Worm (Caenorhabditis elegans): Measurements from ENCODE around the gene sds-22.

DNA sequence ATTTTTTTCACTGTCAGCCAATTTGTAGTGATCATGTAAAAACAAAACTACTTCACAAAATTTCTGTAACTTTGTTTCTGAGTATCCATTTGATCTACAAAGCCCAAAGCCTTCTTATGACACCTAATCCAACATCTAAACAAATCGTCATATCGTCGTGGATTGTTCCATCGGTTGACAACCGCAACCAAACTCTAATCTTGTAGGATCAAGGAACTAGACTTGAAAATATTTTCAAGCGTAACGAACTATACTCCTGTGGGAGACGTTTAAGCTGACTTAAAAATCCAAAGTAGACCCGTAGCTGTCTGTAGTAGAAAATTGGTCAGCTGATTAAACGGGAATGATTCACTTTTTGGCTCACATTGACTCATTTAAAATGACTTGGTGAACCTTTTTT lies 28.6 kb upstream of the sds-22 start:
- TF ChIP-seq ces-1 (GFP tag; optimal IDR thresholded peaks at IDR 0.05) (no peak), cnd-1 (tag; optimal IDR thresholded peaks at IDR 0.05) (no peak), lin-13 (tag; optimal IDR thresholded peaks at IDR 0.05) (no peak), unc-39 (tag; optimal IDR thresholded peaks at IDR 0.05) (no peak), pha-4 (tag; optimal IDR thresholded peaks at IDR 0.05) (no peak), snpc-4 (tag; optimal IDR thresholded peaks at IDR 0.05) (no peak), nhr-28 (tag; optimal IDR thresholded peaks at IDR 0.05) (no peak), unc-62 (GFP tag; optimal IDR thresholded peaks at IDR 0.05) (no peak), ztf-11 (tag; optimal IDR thresholded peaks at IDR 0.05) (no peak), mab-5 (tag; optimal IDR thresholded peaks at IDR 0.05) (no peak), sptf-1 (tag; optimal IDR thresholded peaks at IDR 0.05) (no peak), elt-3 (tag; optimal IDR thresholded peaks at IDR 0.05) (no peak), nhr-76 (tag; optimal IDR thresholded peaks at IDR 0.05) (no peak)

All from whole organism, mixed stage, embryonic.